Worm (Caenorhabditis elegans): ENCODE measurements around the gene R13H7.2.

DNA sequence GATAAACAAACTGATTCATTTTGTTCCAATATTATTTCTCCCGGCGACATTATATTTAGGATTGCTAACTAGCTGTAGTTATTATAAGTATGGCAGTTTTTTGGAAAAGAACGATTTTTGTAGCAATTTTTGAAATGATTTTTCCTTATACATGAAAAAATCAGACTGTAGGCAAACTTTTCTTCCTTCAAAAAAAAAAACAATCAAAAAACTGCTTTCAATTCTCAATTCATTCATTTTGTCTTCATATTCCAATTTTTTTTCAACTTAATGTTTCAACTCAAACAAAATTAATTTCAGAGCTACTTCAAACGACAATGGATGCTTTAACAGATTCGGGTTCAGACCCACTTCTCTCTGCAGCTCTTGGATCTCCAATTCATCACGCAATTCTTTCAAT is 47.4 kb downstream of the R13H7.2 start, which contains the start of gene ceh-48:
- no peak for TF ChIP-seq ama-1 (optimal IDR thresholded peaks at IDR 0.05)
- no peak for TF ChIP-seq aly-1 (tag; optimal IDR thresholded peaks at IDR 0.05)
- no peak for TF ChIP-seq ceh-13 (GFP tag; optimal IDR thresholded peaks at IDR 0.05)
- no peak for TF ChIP-seq hmg-4 (GFP tag; optimal IDR thresholded peaks at IDR 0.05)
- no peak for TF ChIP-seq flt-1 (GFP tag; IDR thresholded peaks at IDR 0.05)
- TF ChIP-seq ets-7 (tag; optimal IDR thresholded peaks at IDR 0.05), result no peak
- TF ChIP-seq hnd-1 (tag; optimal IDR thresholded peaks at IDR 0.05), result no peak
- TF ChIP-seq tbx-11 (GFP tag; IDR thresholded peaks at IDR 0.05), result no peak
- no peak for TF ChIP-seq B0310.2 (tag; optimal IDR thresholded peaks at IDR 0.05)

Data from whole organism, early embryonic.